Worm (Caenorhabditis elegans) whole organism, late embryonic: ENCODE measurements around the gene M110.7.

ENCODE experiments used
- K09A11.1 ChIP-seq: sonication (generic microtip); optimal IDR thresholded peaks from 2 replicates; lab custom pipeline; 2017; ENCODE audit warnings: antibody characterized with exemption, mild to moderate bottlenecking, missing genetic modification characterization, missing compliant biosample characterization; ENCODE audit not compliant: insufficient read depth
- Y22D7AL.16 ChIP-seq: sonication (generic microtip); optimal IDR thresholded peaks from 2 replicates; lab custom pipeline; 2016; ENCODE audit warnings: missing genetic modification characterization, missing compliant biosample characterization
- ceh-14 ChIP-seq: sonication (generic microtip); optimal IDR thresholded peaks from 2 replicates; lab custom pipeline; 2016; ENCODE audit warnings: missing genotype, missing genetic modification characterization, missing compliant biosample characterization
- ceh-45 ChIP-seq: fragments of 200-800 bp; sonication (Bioruptor generic); IDR thresholded peaks from 2 replicates; pipeline ENCODE4 v1.3.6; 2022; ENCODE audit warnings: missing genetic modification reagents, missing genetic modification characterization, missing compliant biosample characterization
- elt-2 ChIP-seq: sonication (generic microtip); optimal IDR thresholded peaks from 2 replicates; lab custom pipeline; 2016; ENCODE audit warnings: missing genetic modification reagents, missing genetic modification characterization, missing compliant biosample characterization
- elt-4 ChIP-seq: sonication (generic microtip); optimal IDR thresholded peaks from 2 replicates; lab custom pipeline; 2016; ENCODE audit warnings: missing genetic modification characterization, missing compliant biosample characterization
- pag-3 ChIP-seq: sonication (generic microtip); optimal IDR thresholded peaks from 2 replicates; lab custom pipeline; 2016; ENCODE audit warnings: missing compliant biosample characterization, missing genetic modification characterization, borderline replicate concordance
- sdc-2 ChIP-seq: sonication (generic microtip); optimal IDR thresholded peaks from 2 replicates; lab custom pipeline; 2016; ENCODE audit warnings: missing genotype, missing genetic modification characterization, missing compliant biosample characterization
- unc-86 ChIP-seq: sonication (generic microtip); optimal IDR thresholded peaks from 2 replicates; lab custom pipeline; 2016; ENCODE audit warnings: missing genetic modification characterization, missing compliant biosample characterization
- zip-5 ChIP-seq: sonication (generic microtip); optimal IDR thresholded peaks from 2 replicates; lab custom pipeline; 2016; ENCODE audit warnings: missing genetic modification characterization, missing compliant biosample characterization

- TF ChIP-seq elt-2 (no peak), ceh-45 (no peak), elt-4 (tag; lab: Kevin White, UChicago) (no peak), Y22D7AL.16 (no peak), sdc-2 (tag; lab: Kevin White, UChicago) (no peak), K09A11.1 (no peak), ceh-14 (tag; lab: Kevin White, UChicago) (no peak), zip-5 (tag; lab: Kevin White, UChicago) (no peak), unc-86 (tag; lab: Kevin White, UChicago) (no peak), pag-3 (tag; lab: Kevin White, UChicago) (no peak)
These were observed 8.0 kb upstream of the M110.7 start for ce11 chrII:8224623-8225022.
